Fruit fly (Drosophila melanogaster): Measurements from ENCODE around the gene Tao.

Gene Tao

DNA sequence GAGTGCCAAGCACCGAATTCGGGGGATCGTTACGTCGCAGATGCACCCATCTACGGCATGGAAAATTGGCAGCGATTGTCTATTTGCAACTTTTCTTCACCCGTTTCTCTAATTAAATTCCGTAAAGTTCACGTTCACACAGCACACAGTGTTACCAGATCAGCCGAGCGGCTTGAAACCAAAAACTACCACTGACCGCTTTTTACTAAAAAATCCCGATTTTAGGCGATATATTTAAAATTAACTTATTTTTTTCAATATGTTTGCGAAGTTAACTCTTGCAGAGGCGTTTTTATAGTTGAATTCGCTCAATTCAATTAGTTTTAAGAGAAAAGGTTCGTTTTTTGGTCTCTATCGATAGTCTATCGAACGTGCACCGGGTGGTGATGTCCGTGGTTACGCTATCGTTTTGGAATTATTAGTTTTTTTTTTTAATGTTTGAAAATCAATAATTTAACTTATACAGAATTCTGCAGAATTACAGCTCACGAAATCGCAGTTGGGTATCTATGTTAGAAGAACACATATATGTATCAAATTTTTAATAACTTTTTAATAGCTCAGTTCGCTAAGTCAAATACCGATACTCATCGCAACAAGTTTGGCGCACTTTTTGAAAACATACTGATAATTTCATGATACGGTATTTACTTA, at the start of gene Tao:
TSS of gene Tao (minus strand) at position 153 of the 654 bp plus-strand sequence.
- TF ChIP-seq CG1621 (tag; optimal IDR thresholded peaks at IDR 0.05) (peak; percentile 32), CG11294 (GFP tag; IDR thresholded peaks at IDR 0.05) (no peak), CG9139 (GFP tag; optimal IDR thresholded peaks at IDR 0.05) (no peak), Hr39 (GFP tag; optimal IDR thresholded peaks at IDR 0.05) (peak; percentile 1), Eip78C (GFP tag) (peak; percentile 65), Blimp-1 (GFP tag; optimal IDR thresholded peaks at IDR 0.05) (no peak), CG6808 (GFP tag; optimal IDR thresholded peaks at IDR 0.05) (no peak), CG6854 (GFP tag; optimal IDR thresholded peaks at IDR 0.05) (no peak)

DNA sequence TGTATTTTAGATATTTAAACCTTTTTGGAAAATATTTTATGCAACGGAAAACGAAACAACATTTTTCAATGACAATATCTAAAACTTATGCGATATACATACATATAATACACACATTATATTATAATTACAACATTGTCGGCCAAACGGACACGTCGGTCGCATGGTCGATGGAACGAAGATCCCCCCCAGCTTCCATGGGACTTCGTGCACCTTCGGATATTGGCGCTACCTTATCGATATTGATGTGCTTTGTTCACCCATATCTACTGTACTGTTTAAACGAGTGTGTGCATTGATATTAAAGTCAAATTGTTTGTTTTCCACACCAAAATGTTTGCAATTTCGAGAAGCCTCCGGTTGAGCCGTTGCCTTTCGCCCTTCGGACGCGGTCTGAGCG, 45.8 kb upstream of the Tao start, which contains the start of gene CG14212:
TSS of gene CG14212 (plus strand) at position 301 of the 400 bp plus-strand sequence.
- no peak for TF ChIP-seq Ets96B (tag; optimal IDR thresholded peaks at IDR 0.05)

DNA sequence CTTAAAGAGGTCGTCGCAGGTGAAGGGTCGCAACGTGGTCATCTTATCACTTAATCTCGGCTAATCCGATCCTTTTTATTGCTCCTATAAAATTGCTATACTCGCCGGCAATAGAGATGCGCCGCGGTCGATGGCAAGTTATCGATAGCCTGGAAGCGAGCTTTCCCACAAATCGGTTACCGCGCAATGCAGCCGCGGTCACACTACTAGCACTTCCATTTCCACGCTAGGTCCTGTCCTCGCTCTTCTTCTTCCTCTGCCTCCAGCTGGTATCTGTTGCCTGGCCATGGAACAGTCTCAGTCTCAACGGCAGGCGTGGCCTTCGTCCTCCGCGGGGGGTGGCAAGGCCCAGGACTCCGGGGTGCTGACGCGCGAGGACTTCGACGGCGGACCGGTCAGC, 43.3 kb upstream of the Tao start, which contains the start of the genes Naa20A and MKP-4:
TSS of gene Naa20A (minus strand) at position 151 of the 400 bp plus-strand sequence.
TSS of gene MKP-4 (plus strand) at position 191 of the 400 bp plus-strand sequence.
- no peak for TF ChIP-seq Ets21C (GFP tag; optimal IDR thresholded peaks at IDR 0.05)
- peak; percentile 15 for TF ChIP-seq esn (GFP tag; optimal IDR thresholded peaks at IDR 0.05)

DNA sequence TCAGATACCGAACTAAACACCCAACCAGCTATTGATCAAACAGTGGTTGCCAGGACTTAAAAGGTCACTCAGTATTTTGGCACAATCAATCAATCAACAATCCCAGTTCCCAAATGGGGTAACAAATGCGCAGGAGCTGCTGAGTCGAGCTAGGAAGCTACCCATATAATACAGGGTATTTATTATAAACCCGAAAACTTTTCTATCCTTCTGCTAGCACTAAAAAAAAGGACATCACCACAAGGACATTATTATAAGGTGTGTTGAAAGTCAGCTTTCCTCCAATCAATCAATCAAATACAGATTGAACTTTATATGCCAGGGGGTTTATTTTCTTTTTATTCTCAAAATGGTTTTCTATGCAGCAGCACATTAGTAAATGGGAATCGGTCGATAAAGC, 41.5 kb upstream of the Tao start, which contains the start of gene CG14221:
TSS of gene CG14221 (minus strand) at position 101 of the 400 bp plus-strand sequence.
- TF ChIP-seq acj6 (GFP tag; optimal IDR thresholded peaks at IDR 0.05) (no peak), Blimp-1 (GFP tag; optimal IDR thresholded peaks at IDR 0.05) (no peak), Lpt (GFP tag; optimal IDR thresholded peaks at IDR 0.05) (no peak), Smox (GFP tag; optimal IDR thresholded peaks at IDR 0.05) (no peak), vri (GFP tag; optimal IDR thresholded peaks at IDR 0.05) (no peak), Sox15 (GFP tag; optimal IDR thresholded peaks at IDR 0.05) (no peak), CG1621 (tag; optimal IDR thresholded peaks at IDR 0.05) (no peak), CG6792 (GFP tag; optimal IDR thresholded peaks at IDR 0.05) (no peak), CG9139 (GFP tag; optimal IDR thresholded peaks at IDR 0.05) (no peak), Eip93F (GFP tag; optimal IDR thresholded peaks at IDR 0.05) (no peak), cyc (GFP tag; optimal IDR thresholded peaks at IDR 0.05) (no peak), CG31627 (GFP tag; optimal IDR thresholded peaks at IDR 0.05) (no peak), salr (GFP tag; optimal IDR thresholded peaks at IDR 0.05) (no peak), Gug (GFP tag; IDR thresholded peaks at IDR 0.05) (no peak), topi (GFP tag; optimal IDR thresholded peaks at IDR 0.05) (no peak), lz (GFP tag; optimal IDR thresholded peaks at IDR 0.05) (no peak), CG4318 (GFP tag; optimal IDR thresholded peaks at IDR 0.05) (no peak), Hr39 (GFP tag; optimal IDR thresholded peaks at IDR 0.05) (no peak), CG3032 (tag; optimal IDR thresholded peaks at IDR 0.05) (no peak)

DNA sequence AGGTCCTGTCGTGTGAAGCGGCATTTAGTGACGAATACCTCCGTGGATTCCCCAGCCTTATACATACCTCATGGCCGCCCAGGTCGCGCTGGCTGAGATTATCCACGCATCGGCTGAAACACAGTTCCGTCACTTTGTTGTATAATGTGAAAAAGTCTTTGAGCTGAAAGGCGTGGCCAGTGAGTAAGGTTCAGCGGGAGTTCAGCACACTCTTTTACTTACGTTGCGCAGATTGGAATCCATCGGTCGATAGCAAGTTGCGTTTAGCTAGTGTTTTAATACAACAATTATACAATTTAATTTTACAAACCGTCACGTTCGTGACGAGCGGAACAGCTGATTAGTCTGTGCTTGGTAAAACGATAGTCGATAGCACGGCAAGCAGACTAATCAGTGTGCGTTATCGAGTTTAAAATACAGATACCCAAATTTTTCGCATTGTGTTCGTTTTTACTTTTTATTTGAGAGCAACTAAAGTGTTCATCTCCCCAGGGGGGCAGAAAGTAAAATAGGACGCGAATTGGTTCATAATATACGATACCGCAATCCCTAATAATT, 38.7 kb upstream of the Tao start, which contains the start of the genes Pstk and Tim9b:
TSS of gene Pstk (minus strand) at position 355 of the 558 bp plus-strand sequence.
TSS of gene Tim9b (minus strand) at position 355 of the 558 bp plus-strand sequence.
- no peak for TF ChIP-seq CG9139 (GFP tag; optimal IDR thresholded peaks at IDR 0.05)
- TF ChIP-seq CG8319 (GFP tag; optimal IDR thresholded peaks at IDR 0.05), result no peak
- no peak for TF ChIP-seq CG31627 (GFP tag; optimal IDR thresholded peaks at IDR 0.05)

DNA sequence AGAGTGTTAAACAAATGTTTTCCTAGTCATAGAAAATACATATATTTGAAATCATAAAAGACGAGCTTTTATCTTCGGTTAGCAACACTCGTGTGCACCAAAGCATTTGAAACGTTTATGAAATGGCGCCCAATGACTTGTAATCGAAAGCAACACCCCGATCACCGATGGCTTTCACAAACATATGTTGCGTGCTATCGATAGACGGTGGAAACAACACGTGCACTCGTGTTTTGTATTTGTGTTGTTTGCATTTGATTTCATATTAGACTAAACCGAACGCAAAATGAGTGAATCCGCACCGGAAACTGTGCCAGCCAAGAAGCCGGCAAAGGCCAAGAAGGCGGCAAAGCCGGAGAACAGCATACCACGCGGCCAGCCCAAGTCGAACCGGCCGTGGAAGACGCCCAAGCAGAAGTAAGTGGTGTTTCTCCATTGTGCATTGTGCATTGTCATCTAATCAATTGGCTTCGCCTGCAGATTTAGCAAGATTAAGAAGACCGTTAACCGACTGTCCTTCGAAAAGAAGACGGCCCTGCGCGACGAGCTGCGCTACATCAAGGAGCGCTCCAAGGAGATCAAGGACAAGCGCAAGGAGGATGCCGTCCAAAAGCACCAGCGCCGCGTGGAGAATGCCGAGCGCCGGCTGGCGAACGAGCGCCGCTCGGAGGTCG, 36.5 kb upstream of the Tao start, which contains the start of gene CG14210:
TSS of gene CG14210 (plus strand) at position 207 of the 674 bp plus-strand sequence.
- TF ChIP-seq CG6854 (GFP tag; optimal IDR thresholded peaks at IDR 0.05) (no peak), OdsH (GFP tag; optimal IDR thresholded peaks at IDR 0.05) (no peak), CG11762 (GFP tag; optimal IDR thresholded peaks at IDR 0.05; ENCODE audit: insufficient read depth) (no peak), ss (GFP tag; optimal IDR thresholded peaks at IDR 0.05) (no peak), Smox (GFP tag; optimal IDR thresholded peaks at IDR 0.05) (no peak), eg (GFP tag; IDR thresholded peaks at IDR 0.05) (no peak)
